Fruit fly (Drosophila melanogaster) whole organism, embryonic: ENCODE measurements around the gene CG17929.

ENCODE experiments used
- Blimp-1 ChIP-seq: fragments of 200-800 bp; sonication (Bioruptor generic); optimal IDR thresholded peaks from 3 replicates; lab custom pipeline; 2018; ENCODE audit warnings: missing biosample characterization, missing genetic modification characterization, mild to moderate bottlenecking, moderate library complexity, missing genetic modification reagents
- Bteb2 ChIP-seq: fragments of 200-800 bp; sonication (Bioruptor generic); optimal IDR thresholded peaks from 2 replicates; lab custom pipeline; 2016; ENCODE audit warnings: missing biosample characterization, missing genetic modification characterization
- CG12391 ChIP-seq: fragments of 200-800 bp; sonication (Bioruptor generic); optimal IDR thresholded peaks from 3 replicates; lab custom pipeline; 2018; ENCODE audit warnings: missing biosample characterization, mild to moderate bottlenecking, missing genetic modification characterization, moderate library complexity
- CG13123 ChIP-seq: fragments of 200-800 bp; sonication (Bioruptor generic); optimal IDR thresholded peaks from 2 replicates; lab custom pipeline; 2016; ENCODE audit warnings: missing biosample characterization, missing genetic modification characterization
- CG13296 ChIP-seq: fragments of 200-800 bp; sonication (Bioruptor generic); optimal IDR thresholded peaks from 3 replicates; lab custom pipeline; 2018; ENCODE audit warnings: missing biosample characterization, mild to moderate bottlenecking, missing genetic modification characterization
- CG14050 ChIP-seq: fragments of 200-800 bp; sonication (Bioruptor generic); IDR thresholded peaks from 3 replicates; pipeline ENCODE4 v1.3.6; 2022; ENCODE audit warnings: missing biosample characterization, missing genetic modification characterization
- CG15269 ChIP-seq: fragments of 200-800 bp; sonication (Bioruptor generic); optimal IDR thresholded peaks from 2 replicates; lab custom pipeline; 2018; ENCODE audit warnings: missing biosample characterization, mild to moderate bottlenecking, missing genetic modification characterization, moderate library complexity
- CG18619 ChIP-seq: fragments of 200-800 bp; sonication (Bioruptor generic); optimal IDR thresholded peaks from 3 replicates; lab custom pipeline; 2017; ENCODE audit warnings: missing biosample characterization, mild to moderate bottlenecking, missing genetic modification characterization
- CG18764 ChIP-seq: fragments of 200-800 bp; sonication (Bioruptor generic); optimal IDR thresholded peaks from 3 replicates; lab custom pipeline; 2016; ENCODE audit warnings: missing biosample characterization, missing genetic modification characterization
- CG31441 ChIP-seq: fragments of 200-800 bp; sonication (Bioruptor generic); IDR thresholded peaks from 2 replicates; pipeline ENCODE4 v1.3.6; 2022; ENCODE audit warnings: missing biosample characterization, missing genetic modification characterization
- CG3163 ChIP-seq: fragments of 200-800 bp; sonication (Bioruptor generic); optimal IDR thresholded peaks from 3 replicates; lab custom pipeline; 2016; ENCODE audit warnings: missing biosample characterization, missing genetic modification characterization
- CG32532 ChIP-seq: fragments of 200-800 bp; sonication (Bioruptor generic); IDR thresholded peaks from 2 replicates; pipeline ENCODE4 v1.3.6; 2022; ENCODE audit warnings: missing biosample characterization, missing genetic modification characterization
- CG3281 ChIP-seq: fragments of 200-800 bp; sonication (Bioruptor generic); optimal IDR thresholded peaks from 3 replicates; lab custom pipeline; 2017; ENCODE audit warnings: missing biosample characterization, mild to moderate bottlenecking, missing genetic modification characterization
- CG3838 ChIP-seq: fragments of 200-800 bp; sonication (Bioruptor generic); optimal IDR thresholded peaks from 3 replicates; lab custom pipeline; 2016; ENCODE audit warnings: missing biosample characterization, missing genetic modification characterization
- CG6175 ChIP-seq: fragments of 200-800 bp; sonication (Bioruptor generic); IDR thresholded peaks from 3 replicates; pipeline ENCODE4 v1.3.6; 2022; ENCODE audit warnings: missing biosample characterization, missing genetic modification characterization
- CG7271 ChIP-seq: fragments of 200-800 bp; sonication (Bioruptor generic); optimal IDR thresholded peaks from 2 replicates; lab custom pipeline; 2018; ENCODE audit warnings: missing biosample characterization, mild to moderate bottlenecking, missing genetic modification characterization, moderate library complexity
- CG7357 ChIP-seq: fragments of 200-800 bp; sonication (Bioruptor generic); IDR thresholded peaks from 3 replicates; pipeline ENCODE4 v1.3.6; 2022; ENCODE audit warnings: missing biosample characterization, missing genetic modification characterization
- CG7745 ChIP-seq: fragments of 200-800 bp; sonication (Bioruptor generic); optimal IDR thresholded peaks from 2 replicates; lab custom pipeline; 2018; ENCODE audit warnings: missing biosample characterization, mild to moderate bottlenecking, missing genetic modification characterization, moderate library complexity
- CG8924 ChIP-seq: fragments of 200-800 bp; optimal IDR thresholded peaks from 3 replicates; lab custom pipeline; 2019; ENCODE audit warnings: missing biosample characterization, mild to moderate bottlenecking, missing genetic modification characterization, moderate library complexity
- CHES-1-like ChIP-seq: fragments of 200-800 bp; sonication (Bioruptor generic); optimal IDR thresholded peaks from 2 replicates; lab custom pipeline; 2016; ENCODE audit warnings: missing biosample characterization, missing genetic modification characterization
- D19A ChIP-seq: fragments of 200-800 bp; optimal IDR thresholded peaks from 3 replicates; lab custom pipeline; 2019; ENCODE audit warnings: missing biosample characterization, mild to moderate bottlenecking, missing genetic modification characterization, moderate library complexity
- D19B ChIP-seq: fragments of 200-800 bp; sonication (Bioruptor generic); optimal IDR thresholded peaks from 2 replicates; lab custom pipeline; 2017; ENCODE audit warnings: missing biosample characterization, mild to moderate bottlenecking, missing genetic modification characterization
- Deaf1 ChIP-seq: fragments of 200-800 bp; optimal IDR thresholded peaks from 3 replicates; lab custom pipeline; 2019; ENCODE audit warnings: missing biosample characterization, mild to moderate bottlenecking, missing genetic modification characterization, moderate library complexity
- Dip3 ChIP-seq: fragments of 200-800 bp; sonication (Bioruptor generic); optimal IDR thresholded peaks from 3 replicates; lab custom pipeline; 2016; ENCODE audit warnings: missing biosample characterization, missing genetic modification characterization
- Drgx ChIP-seq: fragments of 200-800 bp; sonication (Bioruptor generic); IDR thresholded peaks from 2 replicates; pipeline ENCODE4 v1.3.6; 2022; ENCODE audit warnings: missing biosample characterization, missing genetic modification characterization
- E2f2 ChIP-seq: fragments of 200-800 bp; sonication (Bioruptor generic); IDR thresholded peaks from 2 replicates; pipeline ENCODE4 v1.3.6; 2022; ENCODE audit warnings: missing biosample characterization, missing genetic modification characterization
- ERR ChIP-seq: fragments of 200-800 bp; sonication (Bioruptor generic); optimal IDR thresholded peaks from 2 replicates; lab custom pipeline; 2016; ENCODE audit warnings: missing biosample characterization, missing genetic modification characterization
- Ets97D ChIP-seq: fragments of 200-800 bp; sonication (Bioruptor generic); optimal IDR thresholded peaks from 3 replicates; lab custom pipeline; 2016; ENCODE audit warnings: missing biosample characterization, missing genetic modification characterization
- H15 ChIP-seq: fragments of 200-800 bp; sonication (Bioruptor generic); IDR thresholded peaks from 3 replicates; pipeline ENCODE4 v1.3.6; 2022; ENCODE audit warnings: missing biosample characterization, missing genetic modification characterization
- HLHmδ ChIP-seq: fragments of 200-800 bp; sonication (Bioruptor generic); optimal IDR thresholded peaks from 2 replicates; lab custom pipeline; 2018; ENCODE audit warnings: missing biosample characterization, mild to moderate bottlenecking, missing genetic modification characterization, moderate library complexity
- MESR4 ChIP-seq: fragments of 200-800 bp; sonication (Bioruptor generic); optimal IDR thresholded peaks from 2 replicates; lab custom pipeline; 2018; ENCODE audit warnings: missing biosample characterization, mild to moderate bottlenecking, missing genetic modification characterization, moderate library complexity
- Mes4 ChIP-seq: fragments of 200-800 bp; sonication (Bioruptor generic); optimal IDR thresholded peaks from 2 replicates; lab custom pipeline; 2016; ENCODE audit warnings: missing biosample characterization, missing genetic modification characterization
- NFAT ChIP-seq: fragments of 200-800 bp; sonication (Bioruptor generic); IDR thresholded peaks from 2 replicates; pipeline ENCODE4 v1.3.6; 2022; ENCODE audit warnings: missing biosample characterization, missing genetic modification characterization
- Nf-YA ChIP-seq: fragments of 200-800 bp; sonication (Bioruptor generic); IDR thresholded peaks from 2 replicates; pipeline ENCODE4 v1.3.6; 2022; ENCODE audit warnings: missing biosample characterization, missing genetic modification characterization
- Opbp ChIP-seq: fragments of 200-800 bp; sonication (Bioruptor generic); IDR thresholded peaks from 3 replicates; pipeline ENCODE4 v1.3.6; 2022; ENCODE audit warnings: missing biosample characterization, missing genetic modification characterization; ENCODE audit not compliant: partially characterized antibody
- Sry-δ ChIP-seq: fragments of 200-800 bp; sonication (Bioruptor generic); optimal IDR thresholded peaks from 2 replicates; lab custom pipeline; 2016; ENCODE audit warnings: missing biosample characterization, missing genetic modification characterization
- TFAM ChIP-seq: fragments of 200-800 bp; sonication (Bioruptor generic); optimal IDR thresholded peaks from 2 replicates; lab custom pipeline; 2017; ENCODE audit warnings: missing biosample characterization, missing genetic modification characterization, inconsistent platforms
- ab ChIP-seq: fragments of 200-800 bp; sonication (Bioruptor generic); optimal IDR thresholded peaks from 2 replicates; lab custom pipeline; 2016; ENCODE audit warnings: missing biosample characterization, missing genetic modification characterization
- ap ChIP-seq: fragments of 200-800 bp; sonication (Bioruptor generic); IDR thresholded peaks from 2 replicates; pipeline ENCODE4 v1.3.6; 2022; ENCODE audit warnings: missing biosample characterization, missing genetic modification characterization
- ara ChIP-seq: fragments of 200-800 bp; sonication (Bioruptor generic); IDR thresholded peaks from 2 replicates; pipeline ENCODE4 v1.3.6; 2022; ENCODE audit warnings: missing biosample characterization, missing genetic modification characterization
- chm ChIP-seq: fragments of 200-800 bp; sonication (Bioruptor generic); IDR thresholded peaks from 2 replicates; pipeline ENCODE4 v1.3.6; 2022; ENCODE audit warnings: missing biosample characterization, missing genetic modification characterization
- ewg ChIP-seq: fragments of 200-800 bp; sonication (Bioruptor generic); optimal IDR thresholded peaks from 3 replicates; lab custom pipeline; 2017; ENCODE audit warnings: mild to moderate bottlenecking, missing biosample characterization, missing genetic modification reagents, missing genetic modification characterization
- hb ChIP-seq: fragments of 200-800 bp; sonication (Bioruptor generic); IDR thresholded peaks from 3 replicates; pipeline ENCODE4 v1.3.6; 2022; ENCODE audit warnings: missing biosample characterization, missing genetic modification characterization; ENCODE audit not compliant: partially characterized antibody
- hbn ChIP-seq: fragments of 200-800 bp; sonication (Bioruptor generic); IDR thresholded peaks from 2 replicates; pipeline ENCODE4 v1.3.6; 2022; ENCODE audit warnings: missing biosample characterization, missing genetic modification characterization; ENCODE audit not compliant: partially characterized antibody
- her ChIP-seq: fragments of 200-800 bp; sonication (Bioruptor generic); optimal IDR thresholded peaks from 2 replicates; lab custom pipeline; 2016; ENCODE audit warnings: missing biosample characterization, missing genetic modification characterization
- kay ChIP-seq: fragments of 200-800 bp; sonication (Bioruptor generic); optimal IDR thresholded peaks from 2 replicates; lab custom pipeline; 2016; ENCODE audit warnings: missing biosample characterization, missing genetic modification characterization
- onecut ChIP-seq: fragments of 200-800 bp; sonication (Bioruptor generic); IDR thresholded peaks from 2 replicates; pipeline ENCODE4 v1.3.6; 2022; ENCODE audit warnings: missing biosample characterization, missing genetic modification characterization
- pum ChIP-seq: fragments of 200-800 bp; sonication (Bioruptor generic); optimal IDR thresholded peaks from 2 replicates; lab custom pipeline; 2016; ENCODE audit warnings: missing biosample characterization, missing genetic modification characterization
- ssp ChIP-seq: fragments of 200-800 bp; sonication (Bioruptor generic); IDR thresholded peaks from 2 replicates; pipeline ENCODE4 v1.3.6; 2022; ENCODE audit warnings: missing biosample characterization, missing genetic modification characterization
- tup ChIP-seq: fragments of 200-800 bp; sonication (Bioruptor generic); optimal IDR thresholded peaks from 2 replicates; lab custom pipeline; 2016; ENCODE audit warnings: missing biosample characterization, mild to moderate bottlenecking, missing genetic modification characterization, moderate library complexity
- unc-4 ChIP-seq: fragments of 200-800 bp; sonication (Bioruptor generic); IDR thresholded peaks from 2 replicates; pipeline ENCODE4 v1.3.6; 2022; ENCODE audit warnings: missing biosample characterization, missing genetic modification characterization; ENCODE audit not compliant: partially characterized antibody
- vnd ChIP-seq: fragments of 200-800 bp; sonication (Bioruptor generic); IDR thresholded peaks from 3 replicates; pipeline ENCODE4 v1.3.6; 2022; ENCODE audit warnings: missing biosample characterization, missing genetic modification characterization; ENCODE audit not compliant: partially characterized antibody

The CG17929 gene

DNA sequence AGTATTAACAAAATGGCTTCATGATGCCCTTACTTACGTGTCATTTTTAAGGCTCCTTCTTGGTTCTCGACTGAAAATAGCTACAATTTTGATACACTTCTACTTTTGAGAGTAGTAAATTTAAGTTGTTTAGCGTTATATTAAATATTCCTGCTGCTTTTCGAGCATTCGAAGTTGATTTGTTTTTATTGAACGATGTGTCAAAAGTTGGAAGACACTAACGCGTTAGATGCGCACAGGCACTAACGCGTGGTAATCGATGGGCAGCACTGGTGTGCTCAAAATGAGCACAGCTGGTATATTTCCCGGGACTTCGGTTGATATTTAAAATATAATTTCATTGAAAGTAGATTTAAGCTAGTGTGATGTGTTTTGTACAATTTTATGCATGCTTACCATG, 33.8 kb downstream of the CG17929 start, which contains the start of gene CG17931 (continued):
- TF ChIP-seq ara (GFP tag; lab: Robert Waterston, UW), result no peak
- TF ChIP-seq CG12391, result peak; percentile 36
- no peak for TF ChIP-seq unc-4
- no peak for TF ChIP-seq hb (GFP tag; lab: Robert Waterston, UW)
- TF ChIP-seq CG7357, result no peak
- no peak for TF ChIP-seq CG15269 (tag; lab: Kevin White, UChicago)
- TF ChIP-seq hbn (GFP tag; lab: Robert Waterston, UW), result no peak
- TF ChIP-seq chm (GFP tag; lab: Robert Waterston, UW), result no peak
- no peak for TF ChIP-seq Dip3 (GFP tag; lab: Kevin White, UChicago)
- TF ChIP-seq D19A (tag; lab: Kevin White, UChicago), result peak; percentile 36
- TF ChIP-seq CG3281 (GFP tag; lab: Kevin White, UChicago), result no peak
- no peak for TF ChIP-seq CG3163
- TF ChIP-seq CG32532, result no peak; the same call in 1 of the 2 replicates
- TF ChIP-seq Drgx (GFP tag; lab: Robert Waterston, UW), result no peak
- peak; percentile 72 for TF ChIP-seq CG8924 (tag; lab: Kevin White, UChicago)
- no peak for TF ChIP-seq CG6175 (GFP tag; lab: Robert Waterston, UW)
- no peak for TF ChIP-seq NFAT
- TF ChIP-seq tup, result no peak
- TF ChIP-seq H15, result no peak
- no peak for TF ChIP-seq CG31441 (GFP tag; lab: Robert Waterston, UW)
- no peak for TF ChIP-seq Deaf1 (tag; lab: Kevin White, UChicago)
- no peak for TF ChIP-seq ab (GFP tag; lab: Kevin White, UChicago)
- TF ChIP-seq CG3838 (GFP tag; lab: Kevin White, UChicago), result no peak
- TF ChIP-seq E2f2 (GFP tag; lab: Robert Waterston, UW), result peak; percentile 91
- no peak for TF ChIP-seq TFAM (GFP tag; lab: Kevin White, UChicago)
- no peak for TF ChIP-seq Nf-YA
- no peak for TF ChIP-seq Bteb2 (GFP tag; lab: Kevin White, UChicago)
- no peak for TF ChIP-seq HLHmδ (GFP tag; lab: Kevin White, UChicago)
- no peak for TF ChIP-seq pum (GFP tag; lab: Kevin White, UChicago)
- peak; percentile 64 for TF ChIP-seq ewg
- no peak for TF ChIP-seq CG7271 (tag; lab: Kevin White, UChicago)
- TF ChIP-seq onecut, result no peak; the same call in 1 of the 2 replicates
- no peak for TF ChIP-seq Blimp-1 (GFP tag; lab: Kevin White, UChicago)
- TF ChIP-seq CG13123 (GFP tag; lab: Kevin White, UChicago), result no peak
- no peak for TF ChIP-seq ERR (GFP tag; lab: Kevin White, UChicago)
- no peak for TF ChIP-seq CG18619
- no peak for TF ChIP-seq CG7745
- no peak for TF ChIP-seq ap (GFP tag; lab: Robert Waterston, UW)
- peak; percentile 100 for TF ChIP-seq her (GFP tag; lab: Kevin White, UChicago)
- TF ChIP-seq CHES-1-like (GFP tag; lab: Kevin White, UChicago), result peak; percentile 20
- peak; percentile 82 for TF ChIP-seq Ets97D (GFP tag; lab: Kevin White, UChicago)
- TF ChIP-seq CG14050 (GFP tag; lab: Robert Waterston, UW), result no peak
- TF ChIP-seq D19B (GFP tag; lab: Kevin White, UChicago), result no peak
- TF ChIP-seq Opbp (GFP tag; lab: Robert Waterston, UW), result peak; percentile 56; the same call in 2 of the 3 replicates
- TF ChIP-seq vnd (GFP tag; lab: Robert Waterston, UW), result no peak
- TF ChIP-seq CG13296 (GFP tag; lab: Kevin White, UChicago), result no peak
- TF ChIP-seq kay (GFP tag; lab: Kevin White, UChicago), result peak; percentile 31
- TF ChIP-seq Mes4, result no peak
- no peak for TF ChIP-seq CG18764 (GFP tag; lab: Kevin White, UChicago)
- no peak for TF ChIP-seq ssp (GFP tag; lab: Robert Waterston, UW)
- TF ChIP-seq Sry-δ (GFP tag; lab: Kevin White, UChicago), result peak; percentile 49
- TF ChIP-seq MESR4 (GFP tag; lab: Kevin White, UChicago), result peak; percentile 97
